Worm (Caenorhabditis elegans): Measurements from ENCODE around the gene pdi-2.

DNA sequence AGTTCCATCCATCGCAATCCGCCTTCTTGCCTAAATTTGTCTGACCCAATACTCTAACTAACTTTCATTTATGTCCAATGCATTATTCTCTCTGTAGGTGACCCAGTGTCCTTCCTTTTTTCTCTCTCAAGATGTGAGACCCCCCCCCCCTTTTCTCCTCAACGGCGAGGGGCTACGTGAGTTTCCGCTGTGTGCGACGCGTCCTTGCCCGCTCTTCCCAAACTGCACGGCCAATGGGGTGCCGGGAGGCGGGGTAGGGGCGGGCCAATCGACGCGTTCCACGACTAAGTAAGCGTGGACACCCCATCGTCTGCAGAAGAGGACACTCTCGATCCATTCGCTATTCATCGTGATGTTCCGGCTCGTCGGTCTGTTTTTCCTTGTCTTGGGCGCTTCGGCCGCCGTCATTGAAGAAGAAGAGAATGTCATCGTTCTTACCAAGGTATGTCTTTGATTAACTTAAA is at the start of gene pdi-2:
- TF ChIP-seq isw-1 (GFP tag; IDR thresholded peaks at IDR 0.05) (peak; percentile 61), unc-62 (GFP tag; optimal IDR thresholded peaks at IDR 0.05) (no peak), elt-3 (tag; optimal IDR thresholded peaks at IDR 0.05) (peak in 4 of 6 experiments; percentile 4 to 75 (median 46)), elt-2 (tag; optimal IDR thresholded peaks at IDR 0.05) (peak; percentile 61), lin-13 (GFP tag; optimal IDR thresholded peaks at IDR 0.05) (peak; percentile 75), ceh-82 (tag; optimal IDR thresholded peaks at IDR 0.05) (peak; percentile 43 to 85 (median 60)), nhr-90 (tag; optimal IDR thresholded peaks at IDR 0.05; ENCODE audit: poor library complexity) (peak; percentile 80), lsy-2 (tag; optimal IDR thresholded peaks at IDR 0.05) (peak; percentile 83 to 89)
